Fruit fly (Drosophila melanogaster): ENCODE measurements around the gene CG43322.

Gene CG43322

DNA sequence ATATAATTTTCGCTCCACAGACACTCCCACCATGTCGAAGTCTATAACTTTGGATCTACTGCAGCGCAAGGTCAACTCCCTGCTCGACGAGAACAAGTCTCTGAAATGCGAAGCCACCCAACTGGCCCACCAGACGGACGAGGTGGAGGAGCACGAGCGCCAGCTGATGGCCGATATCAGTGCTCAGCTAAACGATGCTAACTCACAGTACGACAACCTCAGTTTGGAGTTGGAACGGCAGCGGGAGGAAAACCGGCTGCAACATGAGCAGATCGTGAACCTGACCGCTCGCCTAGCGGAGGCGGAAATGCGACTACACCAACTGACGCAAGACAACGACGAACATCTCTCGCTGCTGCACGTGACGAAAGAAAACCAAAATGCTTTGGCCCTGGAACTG, 38.5 kb downstream of the CG43322 start:
- no peak for TF ChIP-seq CG32006 (GFP tag; optimal IDR thresholded peaks at IDR 0.05)
- TF ChIP-seq Eip78C (GFP tag): peak; percentile 45

- TF ChIP-seq vri (GFP tag; optimal IDR thresholded peaks at IDR 0.05) (peak; percentile 99), CG8119 (GFP tag; IDR thresholded peaks at IDR 0.05) (peak; percentile 63; the same call in 2 of the 3 replicates), Eip78C (GFP tag) (peak; percentile 76), Smox (GFP tag; optimal IDR thresholded peaks at IDR 0.05) (no peak), CG31627 (GFP tag; optimal IDR thresholded peaks at IDR 0.05) (peak; percentile 7), lz (GFP tag; optimal IDR thresholded peaks at IDR 0.05) (peak; percentile 28), CG10631 (GFP tag; optimal IDR thresholded peaks at IDR 0.05) (no peak), Eip75B (GFP tag; optimal IDR thresholded peaks at IDR 0.05) (peak; percentile 24), CG3032 (tag; optimal IDR thresholded peaks at IDR 0.05) (peak; percentile 30), esn (GFP tag; optimal IDR thresholded peaks at IDR 0.05) (peak; percentile 48), topi (GFP tag; optimal IDR thresholded peaks at IDR 0.05) (peak; percentile 49), CG15336 (GFP tag; IDR thresholded peaks at IDR 0.05) (0 out of 2 replicates have a peak, but pooled peaks have one; percentile 10), cyc (GFP tag; optimal IDR thresholded peaks at IDR 0.05) (peak; percentile 23), Sox15 (GFP tag; optimal IDR thresholded peaks at IDR 0.05) (no peak), CG34406 (GFP tag; optimal IDR thresholded peaks at IDR 0.05) (no peak), salr (GFP tag; optimal IDR thresholded peaks at IDR 0.05) (no peak), Blimp-1 (GFP tag; optimal IDR thresholded peaks at IDR 0.05) (peak; percentile 77), Eip93F (GFP tag; optimal IDR thresholded peaks at IDR 0.05) (peak; percentile 63), Sox14 (GFP tag; optimal IDR thresholded peaks at IDR 0.05) (peak; percentile 46)
Observed at dm6 chr2L:7056189-7056926, 43.2 kb downstream of the CG43322 start, which contains the start of gene Mnn1. TSS of gene Mnn1 (plus strand) at chr2L:7056301.

DNA sequence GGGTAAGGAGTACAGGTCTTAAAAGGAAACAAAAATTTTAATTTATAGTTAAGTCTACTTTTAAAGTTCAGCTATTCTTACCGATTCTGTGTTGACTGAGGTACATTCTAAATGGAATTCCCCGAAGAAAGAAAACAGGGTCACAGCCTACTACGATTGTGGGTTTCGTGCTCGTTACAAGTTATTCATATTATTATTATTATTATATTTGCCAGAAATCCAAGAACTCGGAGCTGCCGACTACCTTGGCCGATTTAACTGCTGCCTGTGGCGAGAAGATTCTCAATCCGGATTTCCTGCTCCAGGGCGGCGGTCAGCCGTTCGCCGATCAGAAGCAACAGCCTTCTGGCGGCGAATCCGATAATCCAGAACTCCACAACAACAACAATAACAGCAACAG, 47.6 kb downstream of the CG43322 start, which contains the start of gene Mst27D:
TSS of gene Mst27D (minus strand) at position 101 of the 400 bp plus-strand sequence.
- TF ChIP-seq svp (GFP tag): no peak

dm6 chr2L:7063721-7064179, 50.6 kb downstream of the CG43322 start, which contains the start of gene Sem1:
TSS of gene Sem1 (plus strand) at chr2L:7063986.
- TF ChIP-seq topi (GFP tag; optimal IDR thresholded peaks at IDR 0.05) (peak; percentile 24), CG31627 (GFP tag; optimal IDR thresholded peaks at IDR 0.05) (no peak), svp (GFP tag) (no peak), lz (GFP tag; optimal IDR thresholded peaks at IDR 0.05) (no peak), CG6276 (GFP tag; optimal IDR thresholded peaks at IDR 0.05) (no peak), Eip93F (GFP tag; optimal IDR thresholded peaks at IDR 0.05) (no peak), CG4318 (GFP tag; optimal IDR thresholded peaks at IDR 0.05) (no peak), acj6 (GFP tag; optimal IDR thresholded peaks at IDR 0.05) (no peak), pdm3 (GFP tag; optimal IDR thresholded peaks at IDR 0.05) (no peak), CG6808 (GFP tag; optimal IDR thresholded peaks at IDR 0.05) (peak; percentile 85), Eip78C (GFP tag) (no peak), CG8119 (GFP tag; IDR thresholded peaks at IDR 0.05) (no peak), CG6792 (GFP tag; optimal IDR thresholded peaks at IDR 0.05) (no peak), CG8319 (GFP tag; optimal IDR thresholded peaks at IDR 0.05) (no peak), CG11294 (GFP tag; IDR thresholded peaks at IDR 0.05) (no peak), spab (GFP tag; optimal IDR thresholded peaks at IDR 0.05) (no peak), CG3919 (GFP tag; optimal IDR thresholded peaks at IDR 0.05) (no peak), Ets21C (GFP tag; optimal IDR thresholded peaks at IDR 0.05) (no peak), esn (GFP tag; optimal IDR thresholded peaks at IDR 0.05) (peak; percentile 12), OdsH (GFP tag; optimal IDR thresholded peaks at IDR 0.05) (no peak), dac (GFP tag; optimal IDR thresholded peaks at IDR 0.05) (no peak), Sox102F (GFP tag; optimal IDR thresholded peaks at IDR 0.05) (no peak), fkh (GFP tag; optimal IDR thresholded peaks at IDR 0.05) (no peak), CG8632 (GFP tag; optimal IDR thresholded peaks at IDR 0.05) (no peak), Hr38 (GFP tag; optimal IDR thresholded peaks at IDR 0.05) (no peak), dsx (GFP tag; optimal IDR thresholded peaks at IDR 0.05; ENCODE audit: poor library complexity, severe bottlenecking) (no peak)

Data from whole organism, prepupa.